Fruit fly (Drosophila melanogaster): Measurements from ENCODE around the gene CG43336.

CG43336 gene

DNA sequence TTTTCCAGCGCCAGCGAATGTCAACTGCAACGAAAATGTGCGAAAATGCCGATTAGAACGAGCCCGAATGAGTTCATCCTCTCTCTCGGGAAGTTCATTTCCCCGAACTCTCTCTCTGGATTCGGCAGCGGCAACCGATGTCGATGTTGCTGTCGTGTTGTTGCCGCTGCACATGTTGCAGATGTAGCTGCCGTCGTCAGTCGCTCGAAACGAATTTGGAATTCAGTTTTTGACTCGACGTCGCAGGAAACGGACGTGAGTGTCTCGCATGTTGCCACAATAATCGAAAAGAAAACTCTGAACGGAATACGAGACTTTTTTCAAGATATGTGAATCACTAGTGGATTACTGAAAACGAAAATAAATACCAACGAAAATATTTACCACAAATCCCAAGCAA lies 29.0 kb downstream of the CG43336 start, which contains the start of gene pxb (continued):
- TF ChIP-seq ash1 (GFP tag; optimal IDR thresholded peaks at IDR 0.05) (peak; percentile 18), Ada2b (GFP tag; IDR thresholded peaks at IDR 0.05) (no peak), Ets65A (GFP tag) (peak; percentile 86), CG42726 (GFP tag; IDR thresholded peaks at IDR 0.05; ENCODE audit: partially characterized antibody) (0 out of 2 replicates have a peak, but pooled peaks have one; percentile 23), pfk (GFP tag; optimal IDR thresholded peaks at IDR 0.05) (no peak), onecut (GFP tag; IDR thresholded peaks at IDR 0.05) (no peak), CG13624 (GFP tag; optimal IDR thresholded peaks at IDR 0.05) (no peak), croc (GFP tag; conservative IDR thresholded peaks at IDR 0.05) (no peak), jumu (GFP tag; optimal IDR thresholded peaks at IDR 0.05) (no peak), Rx (GFP tag; IDR thresholded peaks at IDR 0.05) (no peak), HmgZ (tag; optimal IDR thresholded peaks at IDR 0.05) (peak; percentile 8), crc (GFP tag; optimal IDR thresholded peaks at IDR 0.05) (no peak), CG14710 (tag; optimal IDR thresholded peaks at IDR 0.05) (peak; percentile 10), tio (GFP tag; optimal IDR thresholded peaks at IDR 0.05) (no peak), fd64A (GFP tag; optimal IDR thresholded peaks at IDR 0.05) (peak; percentile 27), z (GFP tag; IDR thresholded peaks at IDR 0.05) (peak; percentile 80), CG6765 (GFP tag; optimal IDR thresholded peaks at IDR 0.05) (no peak), Hr3 (GFP tag; optimal IDR thresholded peaks at IDR 0.05) (no peak), lola (GFP tag; optimal IDR thresholded peaks at IDR 0.05) (no peak), oc (tag; optimal IDR thresholded peaks at IDR 0.05) (peak; percentile 84), CG33213 (GFP tag; optimal IDR thresholded peaks at IDR 0.05) (no peak), CG9817 (tag; optimal IDR thresholded peaks at IDR 0.05) (no peak), HmgD (GFP tag; optimal IDR thresholded peaks at IDR 0.05) (no peak), CG11560 (tag; IDR thresholded peaks at IDR 0.05) (no peak), CG12299 (tag; optimal IDR thresholded peaks at IDR 0.05) (no peak), Abd-B (GFP tag; optimal IDR thresholded peaks at IDR 0.05) (no peak), fu2 (GFP tag; optimal IDR thresholded peaks at IDR 0.05) (no peak), CG3838 (GFP tag; optimal IDR thresholded peaks at IDR 0.05) (peak; percentile 3), CG8924 (tag; optimal IDR thresholded peaks at IDR 0.05) (peak; percentile 38), CG4730 (GFP tag; IDR thresholded peaks at IDR 0.05) (no peak), trh (GFP tag; optimal IDR thresholded peaks at IDR 0.05) (no peak), BtbVII (GFP tag; optimal IDR thresholded peaks at IDR 0.05) (no peak), sr (GFP tag; IDR thresholded peaks at IDR 0.05) (peak; percentile 16; the same call in 1 of the 3 replicates), row (GFP tag; IDR thresholded peaks at IDR 0.05) (no peak), Dp (GFP tag; optimal IDR thresholded peaks at IDR 0.05) (no peak), az2 (GFP tag; optimal IDR thresholded peaks at IDR 0.05) (no peak), dimm (GFP tag; IDR thresholded peaks at IDR 0.05) (no peak), zfh2 (GFP tag; optimal IDR thresholded peaks at IDR 0.05) (no peak), CG2678 (tag; optimal IDR thresholded peaks at IDR 0.05) (peak; percentile 14), CG12236 (GFP tag; optimal IDR thresholded peaks at IDR 0.05) (no peak), CG9727 (GFP tag; optimal IDR thresholded peaks at IDR 0.05) (no peak), usp (GFP tag; optimal IDR thresholded peaks at IDR 0.05) (no peak), CG11093 (GFP tag; IDR thresholded peaks at IDR 0.05) (no peak), jing (GFP tag; optimal IDR thresholded peaks at IDR 0.05) (peak; percentile 47), ap (GFP tag; IDR thresholded peaks at IDR 0.05) (no peak), Optix (GFP tag; IDR thresholded peaks at IDR 0.05) (no peak), stwl (tag; optimal IDR thresholded peaks at IDR 0.05) (peak; percentile 28), fd96Cb (tag; optimal IDR thresholded peaks at IDR 0.05) (no peak), H15 (GFP tag; IDR thresholded peaks at IDR 0.05) (no peak), gem (tag; optimal IDR thresholded peaks at IDR 0.05) (no peak), ems (GFP tag; optimal IDR thresholded peaks at IDR 0.05) (no peak), CG14667 (GFP tag; IDR thresholded peaks at IDR 0.05) (no peak), Neu2 (GFP tag; optimal IDR thresholded peaks at IDR 0.05; ENCODE audit: borderline replicate concordance) (no peak)
